Worm (Caenorhabditis elegans): ENCODE results near the gene F13E9.11.

The F13E9.11 gene

DNA sequence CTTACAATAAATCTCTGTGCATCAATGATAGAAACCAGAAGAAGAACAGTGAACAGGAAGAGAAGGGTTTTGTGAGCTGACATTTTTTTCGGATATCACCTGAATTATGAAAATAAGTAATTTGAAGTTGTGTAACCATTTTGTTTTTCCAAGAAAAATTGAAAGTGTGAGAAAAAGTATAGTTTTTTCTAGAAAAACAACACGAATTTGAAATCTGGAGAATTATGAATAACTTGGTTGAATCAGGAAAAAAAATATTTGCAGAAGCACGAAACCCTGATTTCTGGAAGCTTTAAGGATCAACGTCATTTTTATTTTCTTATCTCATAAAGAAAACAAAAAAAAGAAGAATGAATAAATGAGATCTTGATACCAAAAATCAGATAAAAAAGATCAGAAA, 5.6 kb upstream of the F13E9.11 start, which contains the start of gene F13E9.12:
Gene F13E9.12 (minus strand): TSS at position 101 of the 400 bp plus-strand sequence.
- TF ChIP-seq ceh-48 (tag; optimal IDR thresholded peaks at IDR 0.05): no peak
- no peak for TF ChIP-seq syd-9 (tag; optimal IDR thresholded peaks at IDR 0.05)
- TF ChIP-seq gmeb-2 (tag; optimal IDR thresholded peaks at IDR 0.05): no peak
- TF ChIP-seq pax-1 (tag; optimal IDR thresholded peaks at IDR 0.05): no peak
- no peak for TF ChIP-seq ceh-45 (GFP tag; IDR thresholded peaks at IDR 0.05)
- TF ChIP-seq ceh-31 (tag; optimal IDR thresholded peaks at IDR 0.05): no peak
- no peak for TF ChIP-seq sox-2 (GFP tag; IDR thresholded peaks at IDR 0.05)
- no peak for TF ChIP-seq che-1 (tag; optimal IDR thresholded peaks at IDR 0.05)
- no peak for TF ChIP-seq sox-4 (tag; optimal IDR thresholded peaks at IDR 0.05)
- no peak for TF ChIP-seq ceh-18 (tag; optimal IDR thresholded peaks at IDR 0.05)
- no peak for TF ChIP-seq ceh-2 (tag; optimal IDR thresholded peaks at IDR 0.05)
- TF ChIP-seq ceh-34 (tag; optimal IDR thresholded peaks at IDR 0.05): no peak
- no peak for TF ChIP-seq hlh-15 (tag; optimal IDR thresholded peaks at IDR 0.05)
- no peak for TF ChIP-seq hlh-13 (GFP tag; optimal IDR thresholded peaks at IDR 0.05)

DNA sequence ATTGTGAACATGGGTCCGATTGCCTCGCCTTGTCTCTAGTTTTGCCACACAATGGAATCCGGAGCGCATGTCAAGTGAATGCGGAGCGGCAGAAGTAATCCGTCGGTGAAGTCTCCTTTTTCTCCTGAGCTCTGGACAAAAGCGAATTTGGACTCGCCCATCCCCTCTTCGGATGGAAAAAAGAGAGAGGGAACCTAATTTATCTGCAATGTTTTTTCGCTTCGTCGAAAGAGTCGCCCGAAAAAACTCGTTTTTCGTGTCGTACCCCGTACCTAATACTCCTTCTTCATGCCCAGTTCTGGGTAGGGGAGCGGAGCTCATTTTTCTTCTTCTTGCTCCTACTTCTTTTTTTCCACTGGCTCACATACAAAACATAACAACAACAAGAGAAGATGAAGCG, 1.2 kb upstream of the F13E9.11 start:
- TF ChIP-seq ttx-3 (tag; optimal IDR thresholded peaks at IDR 0.05): no peak
- peak; percentile 70 for TF ChIP-seq unc-42 (tag; optimal IDR thresholded peaks at IDR 0.05)

DNA sequence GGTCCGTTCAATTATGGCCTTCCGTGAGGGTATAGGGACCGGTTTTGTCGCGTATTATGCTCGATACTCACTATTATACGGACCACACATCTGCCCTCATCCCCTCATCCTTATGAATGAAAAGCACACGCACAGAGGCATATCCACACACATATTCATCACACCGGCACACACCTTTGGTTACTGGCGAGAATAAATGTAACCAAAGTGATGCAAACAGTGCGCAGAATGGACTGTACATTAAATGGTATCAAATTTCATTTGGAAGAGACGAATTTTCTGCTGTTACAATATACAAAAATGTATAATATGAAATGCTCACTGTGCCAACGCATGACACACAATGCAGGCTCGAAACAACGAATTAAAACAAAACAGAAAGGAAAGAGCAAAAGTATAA, 707 bp upstream of the F13E9.11 start:
- TF ChIP-seq ttx-3 (tag; optimal IDR thresholded peaks at IDR 0.05): no peak
- peak; percentile 5 for TF ChIP-seq pha-2 (tag; optimal IDR thresholded peaks at IDR 0.05)
- peak; percentile 79 for TF ChIP-seq ceh-34 (tag; optimal IDR thresholded peaks at IDR 0.05)

DNA sequence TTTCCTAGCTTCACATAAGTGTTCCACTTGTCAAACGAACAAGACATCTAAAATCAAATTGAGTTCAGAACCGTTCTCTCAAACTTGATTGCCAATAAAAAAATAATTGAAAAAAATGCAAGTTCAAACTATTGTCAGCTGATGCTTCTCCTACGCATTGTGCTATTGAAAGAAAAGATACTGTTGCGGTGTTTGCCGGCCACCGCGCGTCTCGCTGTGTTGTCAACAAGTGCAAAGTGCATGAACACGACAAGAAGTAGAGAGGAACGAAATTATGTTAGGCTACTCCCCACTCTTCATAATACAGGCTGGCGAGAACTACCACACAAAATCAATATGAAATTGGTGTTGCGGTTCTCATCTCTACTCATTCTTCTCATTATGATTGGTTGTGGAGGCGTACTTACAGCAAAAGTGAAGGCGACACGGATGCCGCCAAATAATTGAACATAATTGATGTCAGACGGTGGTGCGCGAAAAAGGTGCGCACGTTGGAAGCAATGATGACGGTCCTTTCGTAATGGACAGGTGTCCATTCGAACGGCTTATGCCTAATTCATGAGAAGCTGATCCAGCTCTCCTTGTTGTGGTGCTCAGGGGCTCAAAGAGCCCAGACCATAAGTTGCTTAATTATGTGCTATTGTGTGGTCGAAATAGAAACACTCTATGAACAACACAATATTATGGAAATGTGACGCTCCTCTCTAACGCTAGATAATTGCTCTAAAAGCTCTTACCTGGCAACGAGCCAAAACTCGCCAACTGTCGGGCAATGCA, 1.4 kb downstream of the F13E9.11 start:
- TF ChIP-seq dmd-4 (tag; optimal IDR thresholded peaks at IDR 0.05; ENCODE audit: borderline replicate concordance) (no peak), C08G9.2 (tag; optimal IDR thresholded peaks at IDR 0.05) (no peak), ceh-31 (tag; optimal IDR thresholded peaks at IDR 0.05) (peak; percentile 62), ref-2 (tag; optimal IDR thresholded peaks at IDR 0.05) (peak; percentile 37), hlh-6 (tag; optimal IDR thresholded peaks at IDR 0.05) (no peak), sox-2 (GFP tag; IDR thresholded peaks at IDR 0.05) (peak; percentile 52), ceh-45 (GFP tag; IDR thresholded peaks at IDR 0.05) (peak; percentile 10; the same call in 1 of the 2 replicates), odd-2 (tag; optimal IDR thresholded peaks at IDR 0.05) (no peak), unc-86 (tag; optimal IDR thresholded peaks at IDR 0.05) (no peak), elt-4 (tag; optimal IDR thresholded peaks at IDR 0.05) (no peak)

DNA sequence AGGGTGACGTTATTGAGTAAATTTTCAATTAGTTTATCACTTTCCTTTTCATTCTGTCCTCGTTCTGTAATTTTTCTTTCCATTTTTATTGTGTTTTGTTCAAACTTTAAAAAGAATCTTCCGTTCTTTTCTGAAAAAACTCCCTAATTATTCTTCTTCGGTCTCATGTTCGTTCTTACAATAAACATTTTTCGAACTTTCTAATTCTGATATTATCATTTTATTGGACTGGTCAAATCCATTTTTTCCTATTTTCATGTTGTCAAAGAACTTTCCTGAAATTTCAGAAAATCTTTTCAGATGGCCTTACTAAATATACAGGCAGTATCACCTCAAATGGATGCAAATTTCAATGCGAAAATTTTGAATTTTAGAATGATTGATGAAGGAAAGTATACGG, 4.9 kb downstream of the F13E9.11 start, which contains the start of gene nish-1:
Gene nish-1 (plus strand): TSS at position 301 of the 400 bp plus-strand sequence.
- no peak for TF ChIP-seq F13H6.1 (tag; optimal IDR thresholded peaks at IDR 0.05)
- TF ChIP-seq ceh-22 (tag; optimal IDR thresholded peaks at IDR 0.05): no peak
- no peak for TF ChIP-seq che-1 (tag; optimal IDR thresholded peaks at IDR 0.05)
- TF ChIP-seq pax-1 (tag; optimal IDR thresholded peaks at IDR 0.05): no peak
- no peak for TF ChIP-seq pha-2 (tag; optimal IDR thresholded peaks at IDR 0.05)
- TF ChIP-seq ama-1 (optimal IDR thresholded peaks at IDR 0.05): no peak
- no peak for TF ChIP-seq lim-6 (tag; optimal IDR thresholded peaks at IDR 0.05)

DNA sequence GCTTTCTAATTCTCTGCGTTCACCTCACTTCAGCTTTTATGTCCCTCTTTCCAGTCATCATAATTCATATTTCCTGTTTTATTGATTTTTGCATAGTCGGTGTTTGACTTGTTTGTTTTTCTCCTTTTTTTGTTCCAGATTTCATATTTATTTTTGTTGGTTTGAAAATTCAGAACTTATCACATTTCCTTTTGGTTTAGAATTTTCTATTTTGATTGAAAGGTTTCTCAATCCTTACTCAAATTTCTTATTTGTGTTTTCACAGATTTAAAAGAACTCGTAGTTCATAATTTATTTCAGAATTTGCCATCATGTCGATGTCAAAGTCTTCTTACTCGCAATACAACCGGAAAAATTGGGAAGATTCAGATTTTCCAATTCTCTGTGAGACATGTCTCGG, 7.8 kb downstream of the F13E9.11 start, which contains the start of gene rbm-22:
Gene rbm-22 (plus strand): TSS at position 301 of the 400 bp plus-strand sequence.
- TF ChIP-seq ztf-16 (tag; optimal IDR thresholded peaks at IDR 0.05): no peak
- no peak for TF ChIP-seq npax-4 (tag; optimal IDR thresholded peaks at IDR 0.05)
- TF ChIP-seq ceh-48 (tag; optimal IDR thresholded peaks at IDR 0.05): peak; percentile 5
- no peak for TF ChIP-seq ahr-1 (tag; optimal IDR thresholded peaks at IDR 0.05)
- TF ChIP-seq F13H6.1 (tag; optimal IDR thresholded peaks at IDR 0.05): no peak
- no peak for TF ChIP-seq elt-4 (tag; optimal IDR thresholded peaks at IDR 0.05)
- no peak for TF ChIP-seq K02D7.2 (tag; optimal IDR thresholded peaks at IDR 0.05)

Measured in whole organism, late embryonic.